Worm (Caenorhabditis elegans) whole organism, late embryonic: ENCODE results near the gene R07E5.7.
A peak's percentile ranks its signal among the peaks of the same experiment; 100 is the strongest.

Source experiments
- C08G9.2 ChIP-seq: sonication (generic microtip); optimal IDR thresholded peaks from 2 replicates; lab custom pipeline; 2016; ENCODE audit warnings: mild to moderate bottlenecking, missing genetic modification characterization, moderate library complexity, missing compliant biosample characterization
- C38D4.7 ChIP-seq: fragments of 200-800 bp; sonication (Bioruptor generic); optimal IDR thresholded peaks from 2 replicates; lab custom pipeline; 2018; ENCODE audit warnings: mild to moderate bottlenecking, missing genetic modification characterization, moderate library complexity, missing compliant biosample characterization
- K02D7.2 ChIP-seq: sonication (generic microtip); optimal IDR thresholded peaks from 2 replicates; lab custom pipeline; 2017; ENCODE audit warnings: mild to moderate bottlenecking, missing genetic modification characterization, missing compliant biosample characterization
- T23F11.4 ChIP-seq: fragments of 200-800 bp; sonication (Bioruptor generic); optimal IDR thresholded peaks from 2 replicates; lab custom pipeline; 2018; ENCODE audit warnings: mild to moderate bottlenecking, missing genetic modification characterization, missing compliant biosample characterization
- ahr-1 ChIP-seq: sonication (generic microtip); optimal IDR thresholded peaks from 2 replicates; lab custom pipeline; 2016; ENCODE audit warnings: missing genetic modification characterization, missing compliant biosample characterization
- ceh-14 ChIP-seq: sonication (generic microtip); optimal IDR thresholded peaks from 2 replicates; lab custom pipeline; 2016; ENCODE audit warnings: missing genotype, missing genetic modification characterization, missing compliant biosample characterization
- ceh-18 ChIP-seq: sonication (generic microtip); optimal IDR thresholded peaks from 2 replicates; lab custom pipeline; 2016; ENCODE audit warnings: missing genetic modification characterization, missing compliant biosample characterization
- ceh-2 ChIP-seq: sonication (generic microtip); optimal IDR thresholded peaks from 2 replicates; lab custom pipeline; 2016; ENCODE audit warnings: missing genotype, missing genetic modification characterization, missing compliant biosample characterization
- ceh-24 ChIP-seq: sonication (generic microtip); optimal IDR thresholded peaks from 2 replicates; lab custom pipeline; 2016; ENCODE audit warnings: mild to moderate bottlenecking, missing genetic modification characterization, missing compliant biosample characterization
- ceh-31 ChIP-seq: sonication (generic microtip); optimal IDR thresholded peaks from 2 replicates; lab custom pipeline; 2016; ENCODE audit warnings: missing genetic modification characterization, missing compliant biosample characterization
- ceh-34 ChIP-seq: sonication (generic microtip); optimal IDR thresholded peaks from 2 replicates; lab custom pipeline; 2016; ENCODE audit warnings: mild to moderate bottlenecking, missing genetic modification characterization, missing compliant biosample characterization
- ceh-45 ChIP-seq: fragments of 200-800 bp; sonication (Bioruptor generic); IDR thresholded peaks from 2 replicates; pipeline ENCODE4 v1.3.6; 2022; ENCODE audit warnings: missing genetic modification reagents, missing genetic modification characterization, missing compliant biosample characterization
- ceh-6 ChIP-seq: fragments of 200-800 bp; sonication (Bioruptor generic); optimal IDR thresholded peaks from 2 replicates; lab custom pipeline; 2018; ENCODE audit warnings: mild to moderate bottlenecking, missing genetic modification characterization, missing compliant biosample characterization
- dmd-4 ChIP-seq: sonication (generic microtip); optimal IDR thresholded peaks from 2 replicates; lab custom pipeline; 2016; ENCODE audit warnings: borderline replicate concordance, missing genetic modification characterization, missing compliant biosample characterization
- dve-1 ChIP-seq: sonication (generic microtip); optimal IDR thresholded peaks from 2 replicates; lab custom pipeline; 2017; ENCODE audit warnings: antibody characterized with exemption, mild to moderate bottlenecking, missing genetic modification characterization, missing compliant biosample characterization
- elt-2 ChIP-seq: sonication (generic microtip); optimal IDR thresholded peaks from 2 replicates; lab custom pipeline; 2016; ENCODE audit warnings: missing genetic modification reagents, missing genetic modification characterization, missing compliant biosample characterization
- ets-4 ChIP-seq: sonication (generic microtip); optimal IDR thresholded peaks from 2 replicates; lab custom pipeline; 2016; ENCODE audit warnings: missing genetic modification characterization, missing compliant biosample characterization
- eyg-1 ChIP-seq: sonication (generic microtip); optimal IDR thresholded peaks from 2 replicates; lab custom pipeline; 2016; ENCODE audit warnings: missing genotype, missing genetic modification characterization, missing compliant biosample characterization
- fax-1 ChIP-seq: sonication (generic microtip); optimal IDR thresholded peaks from 2 replicates; lab custom pipeline; 2016; ENCODE audit warnings: missing genotype, missing genetic modification characterization, missing compliant biosample characterization
- gmeb-2 ChIP-seq: sonication (generic microtip); optimal IDR thresholded peaks from 2 replicates; lab custom pipeline; 2016; ENCODE audit warnings: missing genetic modification characterization, inconsistent platforms, missing compliant biosample characterization
- hlh-15 ChIP-seq: sonication (generic microtip); optimal IDR thresholded peaks from 2 replicates; lab custom pipeline; 2016; ENCODE audit warnings: missing genetic modification characterization, missing compliant biosample characterization
- hlh-6 ChIP-seq: sonication (generic microtip); optimal IDR thresholded peaks from 2 replicates; lab custom pipeline; 2016; ENCODE audit warnings: missing genotype, missing genetic modification characterization, missing compliant biosample characterization
- lim-6 ChIP-seq: sonication (generic microtip); optimal IDR thresholded peaks from 2 replicates; lab custom pipeline; 2016; ENCODE audit warnings: missing genetic modification characterization, missing compliant biosample characterization
- lin-11 ChIP-seq: fragments of 200-800 bp; sonication (Bioruptor generic); optimal IDR thresholded peaks from 2 replicates; lab custom pipeline; 2018; ENCODE audit warnings: mild to moderate bottlenecking, missing genetic modification characterization, missing compliant biosample characterization
- madf-2 ChIP-seq: sonication (generic microtip); optimal IDR thresholded peaks from 2 replicates; lab custom pipeline; 2017; ENCODE audit warnings: missing genetic modification characterization, missing compliant biosample characterization
- nfya-1 ChIP-seq: sonication (generic microtip); optimal IDR thresholded peaks from 2 replicates; lab custom pipeline; 2017; ENCODE audit warnings: missing genetic modification characterization, mild to moderate bottlenecking, missing compliant biosample characterization, antibody characterized with exemption, moderate library complexity
- nhr-232 ChIP-seq: sonication (generic microtip); optimal IDR thresholded peaks from 2 replicates; lab custom pipeline; 2016; ENCODE audit warnings: missing genetic modification characterization, missing compliant biosample characterization
- pat-9 ChIP-seq: fragments of 200-800 bp; sonication (Bioruptor generic); optimal IDR thresholded peaks from 2 replicates; lab custom pipeline; 2018; ENCODE audit warnings: mild to moderate bottlenecking, missing genetic modification characterization, moderate library complexity, missing compliant biosample characterization
- pha-2 ChIP-seq: sonication (generic microtip); optimal IDR thresholded peaks from 2 replicates; lab custom pipeline; 2017; ENCODE audit warnings: mild to moderate bottlenecking, missing genetic modification characterization, missing compliant biosample characterization
- pha-4 ChIP-seq: fragments of 150-350 bp; optimal IDR thresholded peaks from 2 replicates; lab custom pipeline; 2018; ENCODE audit warnings: missing biosample characterization, missing genetic modification reagents, missing genetic modification characterization
- pqm-1 ChIP-seq: sonication (generic microtip); optimal IDR thresholded peaks from 2 replicates; lab custom pipeline; 2016; ENCODE audit warnings: missing genetic modification characterization, missing compliant biosample characterization
- pros-1 ChIP-seq: fragments of 150-350 bp; optimal IDR thresholded peaks from 2 replicates; lab custom pipeline; 2014; ENCODE audit warnings: missing biosample characterization, missing genetic modification reagents, missing genetic modification characterization
- ref-2 ChIP-seq: sonication (generic microtip); optimal IDR thresholded peaks from 2 replicates; lab custom pipeline; 2016; ENCODE audit warnings: missing genetic modification characterization, missing compliant biosample characterization
- rnt-1 ChIP-seq: sonication (generic microtip); optimal IDR thresholded peaks from 2 replicates; lab custom pipeline; 2016; ENCODE audit warnings: missing genetic modification characterization, missing compliant biosample characterization
- sdc-2 ChIP-seq: sonication (generic microtip); optimal IDR thresholded peaks from 2 replicates; lab custom pipeline; 2016; ENCODE audit warnings: missing genotype, missing genetic modification characterization, missing compliant biosample characterization
- sox-2 ChIP-seq: fragments of 200-800 bp; sonication (Bioruptor generic); IDR thresholded peaks from 2 replicates; pipeline ENCODE4 v1.3.6; 2022; ENCODE audit warnings: missing genetic modification reagents, missing genetic modification characterization, missing compliant biosample characterization
- sox-4 ChIP-seq: sonication (generic microtip); optimal IDR thresholded peaks from 2 replicates; lab custom pipeline; 2017; ENCODE audit warnings: mild to moderate bottlenecking, missing genetic modification characterization, inconsistent platforms, missing compliant biosample characterization
- syd-9 ChIP-seq: sonication (generic microtip); optimal IDR thresholded peaks from 2 replicates; lab custom pipeline; 2016; ENCODE audit warnings: mild to moderate bottlenecking, missing genetic modification characterization, moderate library complexity, missing compliant biosample characterization
- tbx-2 ChIP-seq: sonication (generic microtip); optimal IDR thresholded peaks from 2 replicates; lab custom pipeline; 2016; ENCODE audit warnings: missing genetic modification characterization, missing compliant biosample characterization
- ttx-3 ChIP-seq: sonication (generic microtip); optimal IDR thresholded peaks from 2 replicates; lab custom pipeline; 2016; ENCODE audit warnings: missing genetic modification reagents, missing genetic modification characterization, missing compliant biosample characterization
- unc-3 ChIP-seq, 2 experiments: fragments of 200-800 bp in 1 of 2; sonication (Bioruptor generic) in 1 of 2; sonication (generic microtip) in 1 of 2; conservative IDR thresholded peaks in 1 of 2; optimal IDR thresholded peaks in 1 of 2; 2 replicates each; pipeline versions ENCODE4 v1.3.6 to Lab custom; 2016 to 2022; ENCODE audit warnings: missing compliant biosample characterization in 2 of 2, missing genetic modification characterization in 2 of 2, missing genetic modification reagents in 1 of 2
- unc-42 ChIP-seq: sonication (generic microtip); optimal IDR thresholded peaks from 2 replicates; lab custom pipeline; 2016; ENCODE audit warnings: missing genotype, missing genetic modification characterization, missing compliant biosample characterization
- unc-86 ChIP-seq: sonication (generic microtip); optimal IDR thresholded peaks from 2 replicates; lab custom pipeline; 2016; ENCODE audit warnings: missing genetic modification characterization, missing compliant biosample characterization
- zip-5 ChIP-seq: sonication (generic microtip); optimal IDR thresholded peaks from 2 replicates; lab custom pipeline; 2016; ENCODE audit warnings: missing genetic modification characterization, missing compliant biosample characterization

The R07E5.7 gene

DNA sequence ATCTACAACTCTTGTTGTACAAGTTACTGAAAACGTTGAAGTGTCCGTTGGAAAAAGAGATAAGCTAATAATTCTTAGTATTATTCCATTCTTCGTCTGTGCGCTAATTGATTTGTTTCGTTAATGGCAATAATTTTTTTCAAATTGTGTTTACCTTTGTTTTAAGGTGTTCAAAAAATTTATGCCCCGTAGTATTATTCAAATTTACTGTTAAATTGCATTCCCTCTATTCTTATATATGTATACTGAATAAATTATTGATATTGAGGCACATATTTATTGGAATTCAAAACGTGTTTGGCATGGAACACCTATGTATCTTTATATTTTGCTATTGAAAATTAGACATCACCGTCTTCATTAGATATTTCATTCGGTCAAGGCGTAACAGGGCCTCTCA, 44.1 kb downstream of the R07E5.7 start, which contains the start of gene pals-26:
Gene pals-26, plus strand, starts transcription at position 301 of the 400 bp plus-strand sequence.
- TF ChIP-seq eyg-1 = no peak
- TF ChIP-seq ttx-3 (tag; lab: Kevin White, UChicago) = no peak
- TF ChIP-seq pros-1 = no peak
- no peak for TF ChIP-seq sox-2
- TF ChIP-seq ets-4 (tag; lab: Kevin White, UChicago) = no peak
- no peak for TF ChIP-seq dmd-4 (tag; lab: Kevin White, UChicago)
- TF ChIP-seq, all 69 proteins: peak for 0

DNA sequence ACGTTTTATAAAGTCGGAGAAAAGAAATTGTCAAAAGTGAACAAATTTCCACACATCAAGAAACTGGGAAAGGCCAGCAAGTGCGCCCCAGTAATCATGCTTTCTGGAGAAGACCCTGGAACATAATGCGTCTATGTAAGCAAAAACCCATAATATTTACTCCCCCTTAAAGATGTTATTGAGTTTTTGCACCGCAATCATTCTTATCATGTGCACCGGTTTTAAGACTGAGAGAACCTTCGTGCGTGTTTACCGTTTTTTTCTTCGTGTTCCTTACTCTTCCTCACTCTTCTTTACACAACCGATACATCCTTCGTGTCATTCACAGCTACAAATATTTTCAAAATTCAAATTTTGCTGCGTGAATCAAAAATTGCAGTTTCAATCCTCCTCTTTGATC, 46.1 kb downstream of the R07E5.7 start:
- TF ChIP-seq unc-3 (GFP tag; conservative IDR thresholded peaks at IDR 0.05; lab: Robert Waterston, UW) (no peak), unc-3 (tag; optimal IDR thresholded peaks at IDR 0.05; lab: Kevin White, UChicago) (no peak), unc-86 (no peak), ceh-2 (tag; lab: Kevin White, UChicago) (no peak), lin-11 (tag; lab: Kevin White, UChicago) (no peak), pha-4 (tag; lab: Kevin White, UChicago) (no peak), C08G9.2 (tag; lab: Kevin White, UChicago) (no peak), ets-4 (tag; lab: Kevin White, UChicago) (no peak)
- TF ChIP-seq, all 69 proteins: peak for 0

DNA sequence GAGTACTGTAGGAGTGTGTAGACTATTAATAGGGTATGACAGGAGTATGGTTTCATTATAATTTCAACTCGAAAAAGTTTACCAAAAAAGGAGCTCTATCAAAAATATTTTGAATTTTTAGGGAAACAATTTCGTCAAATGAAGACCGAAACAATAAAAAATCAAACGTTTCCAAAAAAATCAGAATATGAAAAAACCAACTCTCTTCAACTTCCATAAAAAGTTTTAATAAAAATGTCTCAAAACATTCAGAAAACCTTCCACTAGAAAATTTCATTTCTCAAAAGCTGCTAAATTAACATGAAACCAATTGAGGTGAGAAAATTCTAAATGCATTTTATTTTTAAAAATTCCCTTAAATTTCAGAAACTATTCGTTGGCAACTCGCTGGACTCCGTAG, 48.4 kb downstream of the R07E5.7 start, which contains the start of gene ckb-3:
Gene ckb-3, plus strand, starts transcription at position 301 of the 400 bp plus-strand sequence.
- TF ChIP-seq ahr-1 (tag; lab: Kevin White, UChicago) = no peak

DNA sequence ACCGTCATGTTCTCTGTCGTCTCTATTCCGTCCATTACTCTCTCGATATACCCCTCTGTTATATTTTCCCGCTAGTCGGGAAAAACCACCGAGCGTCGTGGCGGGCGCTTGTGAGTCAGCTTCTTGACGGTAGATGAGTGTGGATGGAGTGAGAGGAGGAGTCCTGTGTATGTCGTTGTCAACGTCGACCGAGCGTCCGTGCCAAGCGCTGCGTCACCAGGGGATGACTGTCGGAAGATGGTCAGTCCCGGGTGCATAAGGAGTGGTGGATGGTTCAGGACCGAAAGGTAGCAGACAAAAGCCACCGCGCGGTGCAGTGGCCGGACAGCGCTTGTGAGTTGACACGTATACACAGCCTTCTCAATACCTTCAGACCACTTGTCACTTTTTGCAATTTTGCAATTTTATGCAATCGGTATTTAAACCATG, 49.6 kb downstream of the R07E5.7 start:
- TF ChIP-seq syd-9 (tag; lab: Kevin White, UChicago) (peak; percentile 72), ceh-24 (tag; lab: Kevin White, UChicago) (peak; percentile 16), ceh-2 (tag; lab: Kevin White, UChicago) (peak; percentile 29), ttx-3 (tag; lab: Kevin White, UChicago) (peak; percentile 61), hlh-6 (tag; lab: Kevin White, UChicago) (peak; percentile 74), gmeb-2 (tag; lab: Kevin White, UChicago) (peak; percentile 52), dve-1 (tag; lab: Kevin White, UChicago) (peak; percentile 18), ceh-6 (peak; percentile 58), sdc-2 (tag; lab: Kevin White, UChicago) (peak; percentile 56), dmd-4 (tag; lab: Kevin White, UChicago) (peak; percentile 33), ceh-31 (tag; lab: Kevin White, UChicago) (peak; percentile 29), hlh-15 (tag; lab: Kevin White, UChicago) (peak; percentile 36), unc-86 (peak; percentile 33), nfya-1 (peak; percentile 26), pat-9 (tag; lab: Kevin White, UChicago) (peak; percentile 56), madf-2 (tag; lab: Kevin White, UChicago) (peak; percentile 32), zip-5 (tag; lab: Kevin White, UChicago) (peak; percentile 19), T23F11.4 (GFP tag; lab: Kevin White, UChicago) (peak; percentile 33), lin-11 (tag; lab: Kevin White, UChicago) (peak; percentile 48), pqm-1 (tag; lab: Kevin White, UChicago) (peak; percentile 15), ahr-1 (tag; lab: Kevin White, UChicago) (peak; percentile 35), C38D4.7 (peak; percentile 49), sox-4 (tag; lab: Kevin White, UChicago) (peak; percentile 30), nhr-232 (tag; lab: Kevin White, UChicago) (peak; percentile 45), lim-6 (tag; lab: Kevin White, UChicago) (peak; percentile 22), fax-1 (tag; lab: Kevin White, UChicago) (peak; percentile 20), rnt-1 (tag; lab: Kevin White, UChicago) (peak; percentile 48), ceh-45 (GFP tag; lab: Robert Waterston, UW) (peak; percentile 69; the same call in 1 of the 2 replicates), ref-2 (tag; lab: Kevin White, UChicago) (peak; percentile 57), eyg-1 (peak; percentile 44), elt-2 (tag; lab: Kevin White, UChicago) (peak; percentile 76), ceh-14 (peak; percentile 57), tbx-2 (tag; lab: Kevin White, UChicago) (peak; percentile 61), pha-2 (tag; lab: Kevin White, UChicago) (peak; percentile 69), unc-42 (peak; percentile 3), ceh-18 (tag; lab: Kevin White, UChicago) (peak; percentile 69), K02D7.2 (peak; percentile 44), ceh-34 (tag; lab: Kevin White, UChicago) (peak; percentile 59), unc-3 (GFP tag; conservative IDR thresholded peaks at IDR 0.05; lab: Robert Waterston, UW) (peak; percentile 30; the same call in 1 of the 2 replicates), unc-3 (tag; optimal IDR thresholded peaks at IDR 0.05; lab: Kevin White, UChicago) (peak; percentile 54)
